Fruit fly (Drosophila melanogaster) whole organism, prepupa: ENCODE measurements around the gene CG32631.

Source experiments
- Blimp-1 ChIP-seq: fragments of 200-800 bp; sonication (Bioruptor generic); optimal IDR thresholded peaks from 3 replicates; lab custom pipeline; 2017; ENCODE audit warnings: missing biosample characterization, missing genetic modification characterization, mild to moderate bottlenecking, moderate library complexity, missing genetic modification reagents
- CG10631 ChIP-seq: fragments of 200-800 bp; sonication (Bioruptor generic); optimal IDR thresholded peaks from 2 replicates; lab custom pipeline; 2016; ENCODE audit warnings: missing biosample characterization, missing genetic modification characterization
- CG11762 ChIP-seq: fragments of 200-800 bp; sonication (Bioruptor generic); optimal IDR thresholded peaks from 3 replicates; lab custom pipeline; 2016; ENCODE audit warnings: missing biosample characterization, missing genetic modification characterization; ENCODE audit not compliant: insufficient read depth
- CG15336 ChIP-seq: fragments of 200-800 bp; sonication (Bioruptor generic); IDR thresholded peaks from 2 replicates; pipeline ENCODE4 v1.3.6; 2022; ENCODE audit warnings: missing biosample characterization, missing genetic modification characterization
- CG1621 ChIP-seq: fragments of 200-800 bp; sonication (Bioruptor generic); optimal IDR thresholded peaks from 3 replicates; lab custom pipeline; 2018; ENCODE audit warnings: missing biosample characterization, mild to moderate bottlenecking, missing genetic modification characterization
- CG3032 ChIP-seq: fragments of 200-800 bp; optimal IDR thresholded peaks from 2 replicates; lab custom pipeline; 2019; ENCODE audit warnings: missing biosample characterization, mild to moderate bottlenecking, missing genetic modification characterization, moderate library complexity
- CG31627 ChIP-seq: fragments of 200-800 bp; sonication (Bioruptor generic); optimal IDR thresholded peaks from 3 replicates; lab custom pipeline; 2016; ENCODE audit warnings: missing biosample characterization, missing genetic modification characterization
- CG32006 ChIP-seq: fragments of 200-800 bp; sonication (Bioruptor generic); optimal IDR thresholded peaks from 3 replicates; lab custom pipeline; 2017; ENCODE audit warnings: missing biosample characterization, mild to moderate bottlenecking, missing genetic modification characterization
- CG34406 ChIP-seq: fragments of 200-800 bp; sonication (Bioruptor generic); optimal IDR thresholded peaks from 3 replicates; lab custom pipeline; 2016; ENCODE audit warnings: missing biosample characterization, missing genetic modification characterization
- CG3919 ChIP-seq: fragments of 200-800 bp; sonication (Bioruptor generic); optimal IDR thresholded peaks from 3 replicates; lab custom pipeline; 2016; ENCODE audit warnings: missing biosample characterization, missing genetic modification characterization
- CG6163 ChIP-seq: fragments of 200-800 bp; sonication (Bioruptor generic); IDR thresholded peaks from 3 replicates; pipeline ENCODE4 v1.3.6; 2022; ENCODE audit warnings: missing biosample characterization, missing genetic modification characterization
- CG6854 ChIP-seq: fragments of 200-800 bp; sonication (Bioruptor generic); optimal IDR thresholded peaks from 2 replicates; lab custom pipeline; 2017; ENCODE audit warnings: missing biosample characterization, mild to moderate bottlenecking, missing genetic modification characterization
- CG8119 ChIP-seq: fragments of 200-800 bp; sonication (Bioruptor generic); IDR thresholded peaks from 3 replicates; pipeline ENCODE4 v1.3.6; 2022; ENCODE audit warnings: missing biosample characterization, missing genetic modification characterization
- CG8632 ChIP-seq: fragments of 200-800 bp; sonication (Bioruptor generic); optimal IDR thresholded peaks from 3 replicates; lab custom pipeline; 2016; ENCODE audit warnings: missing biosample characterization, missing genetic modification characterization
- CG9139 ChIP-seq: fragments of 200-800 bp; sonication (Bioruptor generic); optimal IDR thresholded peaks from 3 replicates; lab custom pipeline; 2017; ENCODE audit warnings: missing biosample characterization, mild to moderate bottlenecking, missing genetic modification characterization
- Eip75B ChIP-seq: fragments of 200-800 bp; sonication (Bioruptor generic); optimal IDR thresholded peaks from 3 replicates; lab custom pipeline; 2016; ENCODE audit warnings: missing biosample characterization, missing genetic modification characterization
- Eip93F ChIP-seq: fragments of 200-800 bp; sonication (Bioruptor generic); optimal IDR thresholded peaks from 2 replicates; lab custom pipeline; 2016; ENCODE audit warnings: missing biosample characterization, mild to moderate bottlenecking, missing genetic modification characterization
- Ets21C ChIP-seq: fragments of 200-800 bp; sonication (Bioruptor generic); optimal IDR thresholded peaks from 3 replicates; lab custom pipeline; 2016; ENCODE audit warnings: missing biosample characterization, missing genetic modification characterization
- Gug ChIP-seq: fragments of 200-800 bp; sonication (Bioruptor generic); IDR thresholded peaks from 2 replicates; pipeline ENCODE4 v1.3.6; 2022; ENCODE audit warnings: missing biosample characterization, missing genetic modification characterization
- Hr38 ChIP-seq: sonication (Bioruptor generic); optimal IDR thresholded peaks from 2 replicates; lab custom pipeline; 2016; ENCODE audit warnings: missing biosample characterization, missing genetic modification characterization
- Hr39 ChIP-seq: fragments of 200-800 bp; sonication (Bioruptor generic); optimal IDR thresholded peaks from 2 replicates; lab custom pipeline; 2016; ENCODE audit warnings: missing biosample characterization, missing genetic modification characterization
- Lpt ChIP-seq: fragments of 200-800 bp; sonication (Bioruptor generic); optimal IDR thresholded peaks from 3 replicates; lab custom pipeline; 2016; ENCODE audit warnings: missing biosample characterization, missing genetic modification characterization
- Met ChIP-seq: fragments of 200-800 bp; sonication (Bioruptor generic); optimal IDR thresholded peaks from 3 replicates; lab custom pipeline; 2016; ENCODE audit warnings: missing biosample characterization, missing genetic modification characterization
- cyc ChIP-seq: fragments of 200-800 bp; sonication (Bioruptor generic); optimal IDR thresholded peaks from 3 replicates; lab custom pipeline; 2016; ENCODE audit warnings: missing biosample characterization, missing genetic modification characterization
- dac ChIP-seq: fragments of 200-800 bp; sonication (Bioruptor generic); optimal IDR thresholded peaks from 2 replicates; lab custom pipeline; 2017; ENCODE audit warnings: missing biosample characterization, mild to moderate bottlenecking, missing genetic modification characterization
- dsx ChIP-seq: fragments of 200-800 bp; optimal IDR thresholded peaks from 3 replicates; lab custom pipeline; 2019; ENCODE audit warnings: missing biosample characterization, mild to moderate bottlenecking, missing genetic modification characterization, moderate library complexity; ENCODE audit not compliant: poor library complexity, severe bottlenecking
- eg ChIP-seq: fragments of 200-800 bp; sonication (Bioruptor generic); IDR thresholded peaks from 3 replicates; pipeline ENCODE4 v1.3.6; 2022; ENCODE audit warnings: missing biosample characterization, missing genetic modification characterization
- esn ChIP-seq: fragments of 200-800 bp; sonication (Bioruptor generic); optimal IDR thresholded peaks from 2 replicates; lab custom pipeline; 2016; ENCODE audit warnings: missing biosample characterization, mild to moderate bottlenecking, missing genetic modification characterization, moderate library complexity
- fd59A ChIP-seq: fragments of 200-800 bp; sonication (Bioruptor generic); optimal IDR thresholded peaks from 2 replicates; lab custom pipeline; 2017; ENCODE audit warnings: missing biosample characterization, mild to moderate bottlenecking, missing genetic modification characterization, missing genetic modification reagents
- fkh ChIP-seq: fragments of 200-800 bp; sonication (Bioruptor generic); optimal IDR thresholded peaks from 3 replicates; lab custom pipeline; 2017; ENCODE audit warnings: missing biosample characterization, mild to moderate bottlenecking, missing genetic modification characterization, moderate library complexity
- lz ChIP-seq: fragments of 200-800 bp; sonication (Bioruptor generic); optimal IDR thresholded peaks from 3 replicates; lab custom pipeline; 2016; ENCODE audit warnings: missing biosample characterization, missing genetic modification characterization
- net ChIP-seq: fragments of 200-800 bp; sonication (Bioruptor generic); optimal IDR thresholded peaks from 3 replicates; lab custom pipeline; 2016; ENCODE audit warnings: missing biosample characterization, missing genetic modification characterization
- pdm3 ChIP-seq: fragments of 200-800 bp; sonication (Bioruptor generic); optimal IDR thresholded peaks from 3 replicates; lab custom pipeline; 2016; ENCODE audit warnings: missing biosample characterization, missing genetic modification characterization
- salr ChIP-seq, 2 experiments: fragments of 200-800 bp; sonication (Bioruptor generic); optimal IDR thresholded peaks; 3 replicates each; lab custom pipeline; 2016 to 2018; ENCODE audit warnings: missing biosample characterization in 2 of 2, missing genetic modification characterization in 2 of 2, mild to moderate bottlenecking in 1 of 2
- spab ChIP-seq: fragments of 200-800 bp; sonication (Bioruptor generic); optimal IDR thresholded peaks from 2 replicates; lab custom pipeline; 2017; ENCODE audit warnings: missing biosample characterization, mild to moderate bottlenecking, missing genetic modification characterization, missing genetic modification reagents
- ss ChIP-seq, 2 experiments: fragments of 200-800 bp; sonication (Bioruptor generic); optimal IDR thresholded peaks; 2 replicates in 1 of 2; 3 replicates in 1 of 2; lab custom pipeline; 2017 to 2018; ENCODE audit warnings: mild to moderate bottlenecking in 2 of 2, missing biosample characterization in 2 of 2, missing genetic modification characterization in 2 of 2, moderate library complexity in 1 of 2
- topi ChIP-seq: fragments of 200-800 bp; sonication (Bioruptor generic); optimal IDR thresholded peaks from 3 replicates; lab custom pipeline; 2016; ENCODE audit warnings: missing biosample characterization, missing genetic modification characterization
- vri ChIP-seq: fragments of 200-800 bp; sonication (Bioruptor generic); optimal IDR thresholded peaks from 3 replicates; lab custom pipeline; 2016; ENCODE audit warnings: missing biosample characterization, mild to moderate bottlenecking, missing genetic modification characterization

CG32631 gene

dm6 chrX:13593667-13594066 lies 37.4 kb downstream of the CG32631 start:
- TF ChIP-seq ss (GFP tag; optimal IDR thresholded peaks at IDR 0.05; lab: Kevin White, UChicago) (no peak), Met (no peak), Ets21C (GFP tag; lab: Kevin White, UChicago) (no peak), CG34406 (GFP tag; lab: Kevin White, UChicago) (no peak), CG9139 (no peak)

dm6 chrX:13597753-13598152 lies 41.5 kb downstream of the CG32631 start:
- TF ChIP-seq Blimp-1 (GFP tag; lab: Kevin White, UChicago) (no peak), dac (GFP tag; lab: Kevin White, UChicago) (no peak), CG8119 (no peak), Eip75B (GFP tag; lab: Kevin White, UChicago) (no peak), CG3032 (no peak), Hr39 (no peak), CG32006 (GFP tag; lab: Kevin White, UChicago) (no peak), vri (GFP tag; lab: Kevin White, UChicago) (no peak), CG6163 (GFP tag; lab: Robert Waterston, UW) (no peak), Lpt (GFP tag; lab: Kevin White, UChicago) (no peak), spab (GFP tag; lab: Kevin White, UChicago) (no peak), CG6854 (GFP tag; lab: Kevin White, UChicago) (no peak), cyc (GFP tag; lab: Kevin White, UChicago) (no peak), esn (GFP tag; lab: Kevin White, UChicago) (no peak), CG8632 (GFP tag; lab: Kevin White, UChicago) (no peak), Eip93F (GFP tag; lab: Kevin White, UChicago) (no peak), eg (no peak), CG11762 (GFP tag; lab: Kevin White, UChicago) (no peak)

- no peak for TF ChIP-seq CG8632 (GFP tag; lab: Kevin White, UChicago)
- 0 out of 3 replicates have a peak, but pooled peaks have one; percentile 21 for TF ChIP-seq eg
- no peak for TF ChIP-seq salr (GFP tag; optimal IDR thresholded peaks at IDR 0.05; lab: Kevin White, UChicago)
- TF ChIP-seq CG6163 (GFP tag; lab: Robert Waterston, UW) = no peak
Observed at dm6 chrX:13602071-13602858, 46.0 kb downstream of the CG32631 start, which contains the start of gene up. TSS of gene up (minus strand) at chrX:13602578.

- no peak for TF ChIP-seq CG31627 (GFP tag; lab: Kevin White, UChicago)
- TF ChIP-seq CG6854 (GFP tag; lab: Kevin White, UChicago) = no peak
- no peak for TF ChIP-seq esn (GFP tag; lab: Kevin White, UChicago)
- TF ChIP-seq fd59A = no peak
- TF ChIP-seq Gug = no peak
- TF ChIP-seq Met = no peak
- TF ChIP-seq CG15336 = no peak
- TF ChIP-seq Blimp-1 (GFP tag; lab: Kevin White, UChicago) = no peak
- no peak for TF ChIP-seq topi (GFP tag; lab: Kevin White, UChicago)
Observed at dm6 chrX:13604499-13604898, 48.2 kb downstream of the CG32631 start.

dm6 chrX:13605381-13605780 lies 49.1 kb downstream of the CG32631 start, which contains the start of gene CG11178:
TSS of gene CG11178 (plus strand) at chrX:13605681.
- TF ChIP-seq Hr38 (no peak), CG3919 (no peak), CG1621 (tag; lab: Kevin White, UChicago) (no peak), CG15336 (no peak), net (GFP tag; lab: Kevin White, UChicago) (no peak), lz (no peak), CG32006 (GFP tag; lab: Kevin White, UChicago) (no peak), Gug (no peak), fkh (no peak), CG11762 (GFP tag; lab: Kevin White, UChicago) (no peak), dsx (GFP tag; lab: Kevin White, UChicago) (no peak), CG8632 (GFP tag; lab: Kevin White, UChicago) (no peak), CG34406 (GFP tag; lab: Kevin White, UChicago) (no peak), pdm3 (GFP tag; lab: Kevin White, UChicago) (no peak), Ets21C (GFP tag; lab: Kevin White, UChicago) (no peak), CG10631 (GFP tag; lab: Kevin White, UChicago) (no peak)
